Worm (Caenorhabditis elegans) whole organism, L3 larva: ENCODE results near the gene Y71H2B.2.

ENCODE experiments used
- ceh-16 ChIP-seq: sonication (generic microtip); optimal IDR thresholded peaks from 2 replicates; lab custom pipeline; 2017; ENCODE audit warnings: missing biosample characterization, missing genetic modification characterization
- daf-12 ChIP-seq: fragments of 150-350 bp; optimal IDR thresholded peaks from 2 replicates; lab custom pipeline; 2014; ENCODE audit warnings: missing biosample characterization, missing genetic modification reagents, missing genetic modification characterization
- elt-3 ChIP-seq, 3 experiments: fragments of 150-350 bp in 1 of 3; sonication (generic microtip) in 2 of 3; optimal IDR thresholded peaks; 2 replicates in 2 of 3; 4 replicates in 1 of 3; lab custom pipeline; 2014 to 2017; ENCODE audit warnings: missing biosample characterization in 3 of 3, missing genetic modification characterization in 3 of 3
- hmg-11 ChIP-seq: sonication (generic microtip); optimal IDR thresholded peaks from 2 replicates; lab custom pipeline; 2016; ENCODE audit warnings: missing genetic modification characterization, missing compliant biosample characterization

DNA sequence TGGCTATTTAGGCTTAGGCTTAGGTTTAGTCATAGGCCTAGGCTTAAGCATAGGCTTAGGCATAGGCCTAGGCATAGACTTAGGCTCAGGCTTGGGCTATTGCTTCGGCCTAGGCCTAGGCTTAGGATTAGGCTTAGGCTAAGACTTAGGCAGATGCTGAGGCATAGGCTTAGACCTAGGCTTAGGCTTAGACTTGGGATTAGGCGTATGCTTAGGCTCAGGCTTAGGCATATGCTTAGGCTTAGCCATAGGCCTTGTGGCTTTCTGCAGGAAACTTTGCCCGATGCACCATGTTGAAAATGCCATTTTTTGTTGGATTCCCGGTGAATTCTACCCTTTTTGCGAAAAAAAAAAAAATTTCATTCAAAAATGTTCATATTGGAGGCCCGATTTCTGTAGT, 45.0 kb upstream of the Y71H2B.2 start:
- TF ChIP-seq ceh-16 (tag; lab: Kevin White, UChicago) = no peak
- no peak for TF ChIP-seq elt-3 (tag; optimal IDR thresholded peaks at IDR 0.05; lab: Kevin White, UChicago)
- TF ChIP-seq hmg-11 (tag; lab: Kevin White, UChicago) = no peak
- no peak for TF ChIP-seq daf-12 (tag; lab: Kevin White, UChicago)
